Fruit fly (Drosophila melanogaster) whole organism, pupa: ENCODE measurements around the gene Ns1.

ENCODE experiments used
- CG10348 ChIP-seq: fragments of 200-800 bp; sonication (Bioruptor generic); IDR thresholded peaks from 2 replicates; pipeline ENCODE4 v1.3.6; 2022; ENCODE audit warnings: missing biosample characterization, missing genetic modification characterization
- CG12605 ChIP-seq: fragments of 200-800 bp; sonication (Bioruptor generic); IDR thresholded peaks from 2 replicates; pipeline ENCODE4 v1.3.6; 2022; ENCODE audit warnings: missing biosample characterization, missing genetic modification characterization
- CG13204 ChIP-seq: fragments of 200-800 bp; sonication (Bioruptor generic); optimal IDR thresholded peaks from 2 replicates; lab custom pipeline; 2018; ENCODE audit warnings: missing biosample characterization, mild to moderate bottlenecking, missing genetic modification characterization, moderate library complexity
- CG14655 ChIP-seq: fragments of 200-800 bp; sonication (Bioruptor generic); optimal IDR thresholded peaks from 3 replicates; lab custom pipeline; 2017; ENCODE audit warnings: mild to moderate bottlenecking, missing biosample characterization, missing genetic modification reagents, missing genetic modification characterization
- CG15710 ChIP-seq: fragments of 200-800 bp; sonication (Bioruptor generic); optimal IDR thresholded peaks from 2 replicates; lab custom pipeline; 2018; ENCODE audit warnings: missing biosample characterization, mild to moderate bottlenecking, missing genetic modification characterization, moderate library complexity
- CG34367 ChIP-seq: fragments of 200-800 bp; sonication (Bioruptor generic); optimal IDR thresholded peaks from 2 replicates; lab custom pipeline; 2018; ENCODE audit warnings: missing biosample characterization, mild to moderate bottlenecking, missing genetic modification characterization
- CG4496 ChIP-seq: fragments of 200-800 bp; sonication (Bioruptor generic); IDR thresholded peaks from 3 replicates; pipeline ENCODE4 v1.3.6; 2022; ENCODE audit warnings: missing biosample characterization, missing genetic modification characterization
- CG8159 ChIP-seq: fragments of 200-800 bp; sonication (Bioruptor generic); optimal IDR thresholded peaks from 3 replicates; lab custom pipeline; 2018; ENCODE audit warnings: missing biosample characterization, mild to moderate bottlenecking, missing genetic modification characterization, moderate library complexity
- CG8301 ChIP-seq: fragments of 200-800 bp; sonication (Bioruptor generic); optimal IDR thresholded peaks from 2 replicates; lab custom pipeline; 2018; ENCODE audit warnings: missing biosample characterization, mild to moderate bottlenecking, missing genetic modification characterization
- CG9948 ChIP-seq: fragments of 200-800 bp; sonication (Bioruptor generic); optimal IDR thresholded peaks from 2 replicates; lab custom pipeline; 2018; ENCODE audit warnings: missing biosample characterization, mild to moderate bottlenecking, missing genetic modification characterization, moderate library complexity
- D1 ChIP-seq: fragments of 200-800 bp; sonication (Bioruptor generic); optimal IDR thresholded peaks from 2 replicates; lab custom pipeline; 2018; ENCODE audit warnings: missing biosample characterization, mild to moderate bottlenecking, missing genetic modification characterization, moderate library complexity
- EcR ChIP-seq: fragments of 200-800 bp; sonication (Bioruptor generic); optimal IDR thresholded peaks from 3 replicates; lab custom pipeline; 2019; ENCODE audit warnings: missing biosample characterization, missing genetic modification characterization, mild to moderate bottlenecking, moderate library complexity, missing genetic modification reagents
- gl ChIP-seq: fragments of 200-800 bp; sonication (Bioruptor generic); optimal IDR thresholded peaks from 2 replicates; lab custom pipeline; 2018; ENCODE audit warnings: missing biosample characterization, mild to moderate bottlenecking, missing genetic modification characterization
- rn ChIP-seq: fragments of 200-800 bp; sonication (Bioruptor generic); IDR thresholded peaks from 2 replicates; pipeline ENCODE4 v1.3.6; 2022; ENCODE audit warnings: missing biosample characterization, missing genetic modification characterization

DNA sequence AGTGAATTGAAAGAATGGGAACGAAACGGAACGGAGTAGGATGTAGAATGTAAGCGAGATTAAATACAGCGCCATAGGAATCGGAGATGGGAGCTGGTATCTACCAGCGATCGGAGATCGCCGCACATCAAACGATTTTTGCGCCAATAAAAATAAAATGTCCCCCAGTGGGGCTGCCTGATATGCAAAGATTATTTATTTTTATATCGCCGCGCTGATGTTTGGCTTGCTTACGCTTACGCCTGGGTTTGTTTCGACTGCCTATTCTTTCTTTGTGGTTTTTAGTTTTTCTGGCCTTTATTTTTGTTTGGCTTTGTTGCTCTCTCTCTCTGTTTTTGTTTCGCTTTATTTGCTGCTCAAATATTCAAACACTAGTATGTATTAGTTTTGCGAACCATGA lies 8.7 kb downstream of the Ns1 start:
- TF ChIP-seq CG13204 (GFP tag; lab: Kevin White, UChicago) (no peak), rn (GFP tag; lab: Robert Waterston, UW) (no peak), gl (tag; lab: Kevin White, UChicago) (no peak), CG8301 (tag; lab: Kevin White, UChicago) (no peak), CG34367 (tag; lab: Kevin White, UChicago) (no peak), CG9948 (no peak), CG14655 (GFP tag; lab: Kevin White, UChicago) (no peak), CG12605 (GFP tag; lab: Robert Waterston, UW) (no peak), CG15710 (no peak), CG8159 (tag; lab: Kevin White, UChicago) (no peak), EcR (GFP tag; lab: Kevin White, UChicago) (no peak), D1 (no peak), CG4496 (0 out of 3 replicates have a peak, but pooled peaks have one; percentile 17), CG10348 (no peak)
